Worm (Caenorhabditis elegans) whole organism, young adult: ENCODE data around the gene F35B3.7.

Experiments
- B0035.1 ChIP-seq: sonication (generic microtip); optimal IDR thresholded peaks from 2 replicates; lab custom pipeline; 2016; ENCODE audit warnings: missing genetic modification characterization, mild to moderate bottlenecking, missing compliant biosample characterization, missing genotype, missing genetic modification reagents
- B0261.1 ChIP-seq: sonication (generic microtip); optimal IDR thresholded peaks from 2 replicates; lab custom pipeline; 2016; ENCODE audit warnings: mild to moderate bottlenecking, missing genetic modification characterization, moderate library complexity, missing compliant biosample characterization
- F22D6.2 ChIP-seq: sonication (generic microtip); optimal IDR thresholded peaks from 2 replicates; lab custom pipeline; 2016; ENCODE audit warnings: mild to moderate bottlenecking, missing genetic modification characterization, missing compliant biosample characterization
- F33H1.4 ChIP-seq: fragments of 200-800 bp; sonication (Bioruptor generic); IDR thresholded peaks from 2 replicates; pipeline ENCODE4 v1.3.6; 2022; ENCODE audit warnings: missing genetic modification reagents, missing genetic modification characterization, missing compliant biosample characterization
- F37B4.10 ChIP-seq: fragments of 200-800 bp; sonication (Bioruptor generic); IDR thresholded peaks from 2 replicates; pipeline ENCODE4 v1.3.6; 2022; ENCODE audit warnings: missing genetic modification characterization, missing compliant biosample characterization
- F49E8.2 ChIP-seq: sonication (generic microtip); optimal IDR thresholded peaks from 3 replicates; lab custom pipeline; 2017; ENCODE audit warnings: missing genetic modification characterization, mild to moderate bottlenecking, missing compliant biosample characterization, antibody characterized with exemption, moderate library complexity; ENCODE audit not compliant: insufficient read depth
- F57C9.4 ChIP-seq: sonication (generic microtip); optimal IDR thresholded peaks from 2 replicates; lab custom pipeline; 2017; ENCODE audit warnings: mild to moderate bottlenecking, missing genetic modification characterization, missing compliant biosample characterization
- K11D2.4 ChIP-seq: fragments of 200-800 bp; sonication (Bioruptor generic); IDR thresholded peaks from 2 replicates; pipeline ENCODE4 v1.3.6; 2022; ENCODE audit warnings: missing genetic modification reagents, missing genetic modification characterization, missing compliant biosample characterization
- T26A5.8 ChIP-seq: sonication (generic microtip); optimal IDR thresholded peaks from 2 replicates; lab custom pipeline; 2016; ENCODE audit warnings: missing genetic modification characterization, missing compliant biosample characterization
- Y53F4B.3 ChIP-seq: fragments of 200-800 bp; sonication (Bioruptor generic); IDR thresholded peaks from 2 replicates; pipeline ENCODE4 v1.3.6; 2022; ENCODE audit warnings: missing genetic modification reagents, missing genetic modification characterization, missing compliant biosample characterization
- Y53G8AR.9 ChIP-seq: fragments of 200-800 bp; sonication (Bioruptor generic); conservative IDR thresholded peaks from 2 replicates; pipeline ENCODE4 v1.3.6; 2022; ENCODE audit warnings: missing genetic modification reagents, missing genetic modification characterization, missing compliant biosample characterization
- Y56A3A.18 ChIP-seq: fragments of 200-800 bp; sonication (Bioruptor generic); IDR thresholded peaks from 2 replicates; pipeline ENCODE4 v1.3.6; 2022; ENCODE audit warnings: missing genetic modification reagents, missing genetic modification characterization, missing compliant biosample characterization
- Y67H2A.10 ChIP-seq: fragments of 200-800 bp; sonication (Bioruptor generic); conservative IDR thresholded peaks from 2 replicates; pipeline ENCODE4 v1.3.6; 2022; ENCODE audit warnings: missing genetic modification reagents, missing genetic modification characterization, missing compliant biosample characterization
- Y95B8A.8 ChIP-seq: fragments of 200-800 bp; sonication (Bioruptor generic); IDR thresholded peaks from 2 replicates; pipeline ENCODE4 v1.3.6; 2022; ENCODE audit warnings: missing genetic modification reagents, missing genetic modification characterization, missing compliant biosample characterization
- akir-1 ChIP-seq: fragments of 200-800 bp; sonication (Bioruptor generic); optimal IDR thresholded peaks from 2 replicates; lab custom pipeline; 2018; ENCODE audit warnings: mild to moderate bottlenecking, missing genetic modification characterization, moderate library complexity, missing compliant biosample characterization
- aptf-2 ChIP-seq: fragments of 200-800 bp; sonication (Bioruptor generic); conservative IDR thresholded peaks from 2 replicates; pipeline ENCODE4 v1.3.6; 2022; ENCODE audit warnings: missing genetic modification reagents, missing genetic modification characterization, missing compliant biosample characterization
- aptf-3 ChIP-seq: fragments of 200-800 bp; sonication (Bioruptor generic); IDR thresholded peaks from 2 replicates; pipeline ENCODE4 v1.3.6; 2022; ENCODE audit warnings: missing genetic modification characterization, missing compliant biosample characterization
- atf-7 ChIP-seq: sonication (generic microtip); optimal IDR thresholded peaks from 2 replicates; lab custom pipeline; 2017; ENCODE audit warnings: mild to moderate bottlenecking, missing genetic modification characterization, missing compliant biosample characterization
- attf-5 ChIP-seq: fragments of 200-800 bp; sonication (Bioruptor generic); optimal IDR thresholded peaks from 2 replicates; lab custom pipeline; 2018; ENCODE audit warnings: mild to moderate bottlenecking, missing genetic modification characterization, missing compliant biosample characterization
- bed-2 ChIP-seq: fragments of 200-800 bp; sonication (Bioruptor generic); IDR thresholded peaks from 2 replicates; pipeline ENCODE4 v1.3.6; 2022; ENCODE audit warnings: missing genetic modification reagents, missing genetic modification characterization, missing compliant biosample characterization
- ccch-3 ChIP-seq: fragments of 200-800 bp; sonication (Bioruptor generic); optimal IDR thresholded peaks from 2 replicates; lab custom pipeline; 2018; ENCODE audit warnings: mild to moderate bottlenecking, missing genetic modification characterization, missing compliant biosample characterization
- cebp-1 ChIP-seq, 2 experiments: fragments of 200-800 bp in 1 of 2; sonication (Bioruptor generic) in 1 of 2; sonication (generic microtip) in 1 of 2; IDR thresholded peaks in 1 of 2; optimal IDR thresholded peaks in 1 of 2; 2 replicates each; pipeline versions ENCODE4 v1.3.6 to Lab custom; 2017 to 2022; ENCODE audit warnings: missing compliant biosample characterization in 2 of 2, missing genetic modification characterization in 2 of 2, mild to moderate bottlenecking in 1 of 2, missing genetic modification reagents in 1 of 2, moderate library complexity in 1 of 2
- cebp-2 ChIP-seq: fragments of 200-800 bp; sonication (Bioruptor generic); IDR thresholded peaks from 2 replicates; pipeline ENCODE4 v1.3.6; 2022; ENCODE audit warnings: missing genetic modification characterization, missing compliant biosample characterization
- ceh-40 ChIP-seq: fragments of 200-800 bp; sonication (Bioruptor generic); IDR thresholded peaks from 2 replicates; pipeline ENCODE4 v1.3.6; 2022; ENCODE audit warnings: missing genetic modification characterization, missing compliant biosample characterization
- ceh-79 ChIP-seq: sonication (generic microtip); optimal IDR thresholded peaks from 2 replicates; lab custom pipeline; 2017; ENCODE audit warnings: mild to moderate bottlenecking, missing genetic modification characterization, missing compliant biosample characterization
- egl-18 ChIP-seq: fragments of 200-800 bp; sonication (Bioruptor generic); IDR thresholded peaks from 2 replicates; pipeline ENCODE4 v1.3.6; 2022; ENCODE audit warnings: missing genetic modification reagents, missing genetic modification characterization, missing compliant biosample characterization
- egl-44 ChIP-seq: fragments of 200-800 bp; sonication (Bioruptor generic); IDR thresholded peaks from 2 replicates; pipeline ENCODE4 v1.3.6; 2022; ENCODE audit warnings: missing genetic modification reagents, missing genetic modification characterization, missing compliant biosample characterization
- ekl-4 ChIP-seq: fragments of 200-800 bp; sonication (Bioruptor generic); IDR thresholded peaks from 2 replicates; pipeline ENCODE4 v1.3.6; 2022; ENCODE audit warnings: missing genetic modification reagents, missing genetic modification characterization, missing compliant biosample characterization
- ets-4 ChIP-seq: fragments of 200-800 bp; sonication (Bioruptor generic); optimal IDR thresholded peaks from 2 replicates; lab custom pipeline; 2018; ENCODE audit warnings: mild to moderate bottlenecking, missing genetic modification characterization, missing compliant biosample characterization
- fkh-3 ChIP-seq: sonication (generic microtip); optimal IDR thresholded peaks from 2 replicates; lab custom pipeline; 2016; ENCODE audit warnings: mild to moderate bottlenecking, missing genetic modification characterization, missing compliant biosample characterization
- him-1 ChIP-seq: sonication (generic microtip); optimal IDR thresholded peaks from 2 replicates; lab custom pipeline; 2016; ENCODE audit warnings: missing genotype, missing genetic modification reagents, missing genetic modification characterization, missing compliant biosample characterization
- hlh-12 ChIP-seq: sonication (generic microtip); optimal IDR thresholded peaks from 2 replicates; lab custom pipeline; 2016; ENCODE audit warnings: missing genetic modification characterization, missing compliant biosample characterization
- hmg-1.2 ChIP-seq: fragments of 200-800 bp; sonication (Bioruptor generic); IDR thresholded peaks from 2 replicates; pipeline ENCODE4 v1.3.6; 2022; ENCODE audit warnings: missing genetic modification reagents, missing genetic modification characterization, missing compliant biosample characterization
- hmg-20 ChIP-seq: fragments of 200-800 bp; sonication (Bioruptor generic); IDR thresholded peaks from 2 replicates; pipeline ENCODE4 v1.3.6; 2022; ENCODE audit warnings: missing genetic modification reagents, missing genetic modification characterization, missing compliant biosample characterization
- let-607 ChIP-seq, 2 experiments: fragments of 200-800 bp in 1 of 2; sonication (Bioruptor generic) in 1 of 2; sonication (generic microtip) in 1 of 2; optimal IDR thresholded peaks; 2 replicates each; lab custom pipeline; 2016 to 2018; ENCODE audit warnings: mild to moderate bottlenecking in 2 of 2, missing compliant biosample characterization in 2 of 2, missing genetic modification characterization in 2 of 2, moderate library complexity in 2 of 2, missing genotype in 1 of 2
- lin-35 ChIP-seq, 3 experiments: fragments of 150-350 bp in 2 of 3; sonication (generic microtip) in 1 of 3; optimal IDR thresholded peaks; 2 replicates each; lab custom pipeline; 2014 to 2018; ENCODE audit warnings: missing biosample characterization in 3 of 3, missing genetic modification characterization in 3 of 3, missing genetic modification reagents in 3 of 3
- mcd-1 ChIP-seq: fragments of 200-800 bp; sonication (Bioruptor generic); IDR thresholded peaks from 2 replicates; pipeline ENCODE4 v1.3.6; 2022; ENCODE audit warnings: missing genetic modification reagents, missing genetic modification characterization, missing compliant biosample characterization
- nhr-179 ChIP-seq: sonication (generic microtip); optimal IDR thresholded peaks from 2 replicates; lab custom pipeline; 2016; ENCODE audit warnings: mild to moderate bottlenecking, missing genetic modification characterization, missing compliant biosample characterization
- repo-1 ChIP-seq: sonication (generic microtip); optimal IDR thresholded peaks from 2 replicates; lab custom pipeline; 2017; ENCODE audit warnings: mild to moderate bottlenecking, missing genetic modification characterization, missing compliant biosample characterization
- sea-2 ChIP-seq: fragments of 200-800 bp; sonication (Bioruptor generic); IDR thresholded peaks from 2 replicates; pipeline ENCODE4 v1.3.6; 2022; ENCODE audit warnings: missing genetic modification characterization, missing compliant biosample characterization
- snpc-1.1 ChIP-seq: sonication (generic microtip); optimal IDR thresholded peaks from 2 replicates; lab custom pipeline; 2017; ENCODE audit warnings: missing genetic modification characterization, mild to moderate bottlenecking, missing compliant biosample characterization, antibody characterized with exemption, moderate library complexity, missing genotype, missing genetic modification reagents; ENCODE audit not compliant: insufficient read depth
- somi-1 ChIP-seq: fragments of 200-800 bp; sonication (Bioruptor generic); optimal IDR thresholded peaks from 2 replicates; lab custom pipeline; 2018; ENCODE audit warnings: mild to moderate bottlenecking, missing genetic modification characterization, missing compliant biosample characterization
- sptf-2 ChIP-seq: fragments of 200-800 bp; sonication (Bioruptor generic); optimal IDR thresholded peaks from 2 replicates; lab custom pipeline; 2018; ENCODE audit warnings: mild to moderate bottlenecking, missing genetic modification characterization, missing compliant biosample characterization
- unc-130 ChIP-seq: sonication (generic microtip); optimal IDR thresholded peaks from 2 replicates; lab custom pipeline; 2016; ENCODE audit warnings: missing genetic modification reagents, missing genetic modification characterization, missing compliant biosample characterization
- xnd-1 ChIP-seq: sonication (generic microtip); optimal IDR thresholded peaks from 2 replicates; lab custom pipeline; 2016; ENCODE audit warnings: missing genotype, missing genetic modification reagents, missing genetic modification characterization, missing compliant biosample characterization
- ztf-22 ChIP-seq: fragments of 200-800 bp; sonication (Bioruptor generic); optimal IDR thresholded peaks from 2 replicates; lab custom pipeline; 2018; ENCODE audit warnings: mild to moderate bottlenecking, missing genetic modification characterization, moderate library complexity, missing compliant biosample characterization
- ztf-3 ChIP-seq: fragments of 200-800 bp; sonication (Bioruptor generic); optimal IDR thresholded peaks from 2 replicates; lab custom pipeline; 2018; ENCODE audit warnings: mild to moderate bottlenecking, missing genetic modification characterization, missing compliant biosample characterization

Gene F35B3.7

DNA sequence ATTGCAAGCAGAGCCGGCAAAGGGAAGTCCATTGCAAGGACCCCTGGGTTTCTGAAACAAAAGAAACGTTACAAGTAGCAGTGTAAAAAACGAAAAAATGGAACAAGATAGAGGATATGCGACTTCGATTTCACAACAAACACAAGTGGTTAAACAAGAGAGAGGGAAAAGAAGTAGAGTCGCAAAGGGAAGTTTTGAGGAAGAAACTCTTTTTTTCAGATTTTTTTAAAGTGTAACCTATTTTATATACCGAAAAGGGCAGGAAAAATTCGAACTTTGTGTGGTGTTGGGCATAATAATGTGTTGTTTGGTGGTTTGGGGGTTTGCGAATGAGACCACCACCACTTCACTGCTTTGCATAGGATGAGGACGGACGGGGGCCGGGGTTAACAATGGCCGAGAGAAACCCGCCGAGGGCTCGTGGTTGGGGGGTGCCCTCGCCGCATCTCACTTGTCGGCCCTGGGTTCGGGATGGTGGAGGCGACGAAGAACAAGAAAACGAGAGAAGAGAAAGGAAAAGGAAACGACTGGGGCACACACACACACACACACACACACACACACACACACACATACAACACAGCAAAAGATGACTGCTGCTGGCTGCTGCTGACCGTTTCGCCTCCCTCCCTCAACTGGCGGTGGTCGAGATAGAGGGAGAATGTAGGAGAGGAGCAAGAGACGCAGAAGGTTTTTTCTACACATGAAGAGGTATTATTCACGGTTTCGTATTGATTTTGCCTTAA lies 12.5 kb downstream of the F35B3.7 start, which contains the start of gene ptrn-1 (continued):
- TF ChIP-seq cebp-1 (GFP tag; IDR thresholded peaks at IDR 0.05; lab: Robert Waterston, UW) (no peak), cebp-1 (tag; optimal IDR thresholded peaks at IDR 0.05; lab: Kevin White, UChicago) (peak; percentile 75), Y56A3A.18 (no peak), ccch-3 (GFP tag; lab: Kevin White, UChicago) (no peak), F57C9.4 (tag; lab: Kevin White, UChicago) (no peak), sea-2 (GFP tag; lab: Robert Waterston, UW) (no peak), fkh-3 (tag; lab: Kevin White, UChicago) (no peak), sptf-2 (no peak), bed-2 (no peak), snpc-1.1 (tag; lab: Kevin White, UChicago) (no peak), K11D2.4 (GFP tag; lab: Robert Waterston, UW) (peak; percentile 61), akir-1 (GFP tag; lab: Kevin White, UChicago) (no peak), nhr-179 (tag; lab: Kevin White, UChicago) (no peak), cebp-2 (GFP tag; lab: Robert Waterston, UW) (0 out of 2 replicates have a peak, but pooled peaks have one; percentile 35), xnd-1 (tag; lab: Kevin White, UChicago) (no peak), B0035.1 (tag; lab: Kevin White, UChicago) (no peak), B0261.1 (tag; lab: Kevin White, UChicago) (no peak), F37B4.10 (GFP tag; lab: Robert Waterston, UW) (no peak), attf-5 (GFP tag; lab: Kevin White, UChicago) (peak; percentile 71), repo-1 (tag; lab: Kevin White, UChicago) (peak; percentile 19), unc-130 (GFP tag; lab: Kevin White, UChicago) (no peak), aptf-2 (no peak), egl-18 (GFP tag; lab: Robert Waterston, UW) (no peak), ekl-4 (GFP tag; lab: Robert Waterston, UW) (no peak), atf-7 (tag; lab: Kevin White, UChicago) (no peak), lin-35 (GFP tag; optimal IDR thresholded peaks at IDR 0.05; lab: Kevin White, UChicago) (peak in 1 of 3 experiments; percentile 33), ceh-40 (GFP tag; lab: Robert Waterston, UW) (no peak), Y53G8AR.9 (no peak), mcd-1 (GFP tag; lab: Robert Waterston, UW) (no peak), F33H1.4 (GFP tag; lab: Robert Waterston, UW) (no peak), hmg-1.2 (peak; percentile 65; the same call in 1 of the 2 replicates), F49E8.2 (tag; lab: Kevin White, UChicago) (no peak), ztf-3 (peak; percentile 86), him-1 (tag; lab: Kevin White, UChicago) (no peak), ets-4 (GFP tag; lab: Kevin White, UChicago) (peak; percentile 27), hlh-12 (tag; lab: Kevin White, UChicago) (no peak), let-607 (tag; optimal IDR thresholded peaks at IDR 0.05; lab: Kevin White, UChicago) (peak in 1 of 2 experiments; percentile 59), Y53F4B.3 (no peak), Y67H2A.10 (GFP tag; lab: Robert Waterston, UW) (peak; percentile 33; the same call in 1 of the 2 replicates), ceh-79 (no peak), F22D6.2 (tag; lab: Kevin White, UChicago) (no peak), egl-44 (GFP tag; lab: Robert Waterston, UW) (no peak), ztf-22 (GFP tag; lab: Kevin White, UChicago) (no peak), aptf-3 (GFP tag; lab: Robert Waterston, UW) (no peak), hmg-20 (0 out of 2 replicates have a peak, but pooled peaks have one; percentile 22), Y95B8A.8 (no peak), somi-1 (GFP tag; lab: Kevin White, UChicago) (no peak), T26A5.8 (tag; lab: Kevin White, UChicago) (no peak)
